Fruit fly (Drosophila melanogaster) whole organism, embryonic: ENCODE data around the gene Nazo.

Experiments used
- ATbp ChIP-seq: fragments of 200-800 bp; sonication (Bioruptor generic); optimal IDR thresholded peaks from 2 replicates; lab custom pipeline; 2017; ENCODE audit warnings: missing biosample characterization, mild to moderate bottlenecking, missing genetic modification characterization, missing genetic modification reagents
- Asciz ChIP-seq: fragments of 200-800 bp; sonication (Bioruptor generic); optimal IDR thresholded peaks from 2 replicates; lab custom pipeline; 2017; ENCODE audit warnings: missing biosample characterization, mild to moderate bottlenecking, missing genetic modification characterization, missing genetic modification reagents
- CG1024 ChIP-seq: fragments of 200-800 bp; sonication (Bioruptor generic); IDR thresholded peaks from 2 replicates; pipeline ENCODE4 v1.3.6; 2022; ENCODE audit warnings: missing biosample characterization, missing genetic modification characterization
- CG10654 ChIP-seq: fragments of 200-800 bp; sonication (Bioruptor generic); optimal IDR thresholded peaks from 2 replicates; lab custom pipeline; 2016; ENCODE audit warnings: missing biosample characterization, missing genetic modification characterization
- CG11398 ChIP-seq: fragments of 200-800 bp; sonication (Bioruptor generic); optimal IDR thresholded peaks from 2 replicates; lab custom pipeline; 2016; ENCODE audit warnings: missing biosample characterization, missing genetic modification characterization
- CG15269 ChIP-seq: fragments of 200-800 bp; sonication (Bioruptor generic); optimal IDR thresholded peaks from 2 replicates; lab custom pipeline; 2018; ENCODE audit warnings: missing biosample characterization, mild to moderate bottlenecking, missing genetic modification characterization, moderate library complexity
- CG1603 ChIP-seq: fragments of 200-800 bp; sonication (Bioruptor generic); optimal IDR thresholded peaks from 2 replicates; lab custom pipeline; 2019; ENCODE audit warnings: missing biosample characterization, mild to moderate bottlenecking, missing genetic modification characterization, moderate library complexity
- CG16863 ChIP-seq: fragments of 200-800 bp; sonication (Bioruptor generic); optimal IDR thresholded peaks from 3 replicates; lab custom pipeline; 2016; ENCODE audit warnings: missing biosample characterization, missing genetic modification characterization
- CG17829 ChIP-seq: fragments of 200-800 bp; optimal IDR thresholded peaks from 2 replicates; lab custom pipeline; 2019; ENCODE audit warnings: missing biosample characterization, mild to moderate bottlenecking, missing genetic modification characterization, moderate library complexity
- CG2116 ChIP-seq: fragments of 200-800 bp; sonication (Bioruptor generic); optimal IDR thresholded peaks from 3 replicates; lab custom pipeline; 2018; ENCODE audit warnings: missing biosample characterization, mild to moderate bottlenecking, missing genetic modification characterization
- CG3281 ChIP-seq: fragments of 200-800 bp; sonication (Bioruptor generic); optimal IDR thresholded peaks from 3 replicates; lab custom pipeline; 2017; ENCODE audit warnings: missing biosample characterization, mild to moderate bottlenecking, missing genetic modification characterization
- CG3847 ChIP-seq: fragments of 200-800 bp; sonication (Bioruptor generic); IDR thresholded peaks from 2 replicates; pipeline ENCODE4 v1.3.6; 2022; ENCODE audit warnings: missing biosample characterization, missing genetic modification characterization
- CG4617 ChIP-seq: fragments of 200-800 bp; sonication (Bioruptor generic); optimal IDR thresholded peaks from 3 replicates; lab custom pipeline; 2016; ENCODE audit warnings: missing biosample characterization, missing genetic modification characterization, borderline replicate concordance
- CG4707 ChIP-seq: fragments of 200-800 bp; sonication (Bioruptor generic); optimal IDR thresholded peaks from 2 replicates; lab custom pipeline; 2018; ENCODE audit warnings: missing biosample characterization, mild to moderate bottlenecking, missing genetic modification characterization, moderate library complexity
- CG4730 ChIP-seq: fragments of 200-800 bp; sonication (Bioruptor generic); IDR thresholded peaks from 2 replicates; pipeline ENCODE4 v1.3.6; 2022; ENCODE audit warnings: missing biosample characterization, missing genetic modification characterization
- CG6272 ChIP-seq: fragments of 200-800 bp; sonication (Bioruptor generic); IDR thresholded peaks from 2 replicates; pipeline ENCODE4 v1.3.6; 2022; ENCODE audit warnings: missing biosample characterization, missing genetic modification characterization
- CG6813 ChIP-seq: fragments of 200-800 bp; sonication (Bioruptor generic); optimal IDR thresholded peaks from 2 replicates; lab custom pipeline; 2017; ENCODE audit warnings: missing biosample characterization, missing genetic modification characterization, mild to moderate bottlenecking, moderate library complexity, missing genetic modification reagents
- CG7271 ChIP-seq: fragments of 200-800 bp; sonication (Bioruptor generic); optimal IDR thresholded peaks from 2 replicates; lab custom pipeline; 2018; ENCODE audit warnings: missing biosample characterization, mild to moderate bottlenecking, missing genetic modification characterization, moderate library complexity
- CG7928 ChIP-seq: fragments of 200-800 bp; sonication (Bioruptor generic); optimal IDR thresholded peaks from 2 replicates; lab custom pipeline; 2017; ENCODE audit warnings: missing biosample characterization, mild to moderate bottlenecking, missing genetic modification characterization
- CG7963 ChIP-seq: fragments of 200-800 bp; sonication (Bioruptor generic); IDR thresholded peaks from 3 replicates; pipeline ENCODE4 v1.3.6; 2022; ENCODE audit warnings: missing biosample characterization, missing genetic modification characterization; ENCODE audit not compliant: partially characterized antibody
- CTCF ChIP-seq: fragments of 200-800 bp; sonication (Bioruptor generic); optimal IDR thresholded peaks from 2 replicates; lab custom pipeline; 2017; ENCODE audit warnings: missing biosample characterization, mild to moderate bottlenecking, missing genetic modification characterization, moderate library complexity
- Dek ChIP-seq: fragments of 200-800 bp; sonication (Bioruptor generic); optimal IDR thresholded peaks from 3 replicates; lab custom pipeline; 2019; ENCODE audit warnings: missing biosample characterization, mild to moderate bottlenecking, missing genetic modification characterization, moderate library complexity
- Doc2 ChIP-seq: fragments of 200-800 bp; sonication (Bioruptor generic); IDR thresholded peaks from 2 replicates; pipeline ENCODE4 v1.3.6; 2022; ENCODE audit warnings: missing biosample characterization, missing genetic modification characterization
- Fer1 ChIP-seq: fragments of 200-800 bp; sonication (Bioruptor generic); optimal IDR thresholded peaks from 2 replicates; lab custom pipeline; 2017; ENCODE audit warnings: missing biosample characterization, mild to moderate bottlenecking, missing genetic modification characterization
- GATAe ChIP-seq: fragments of 200-800 bp; sonication (Bioruptor generic); conservative IDR thresholded peaks from 2 replicates; pipeline ENCODE4 v1.3.6; 2022; ENCODE audit warnings: missing biosample characterization, missing genetic modification characterization
- Kr ChIP-seq: fragments of 200-800 bp; sonication (Bioruptor generic); optimal IDR thresholded peaks from 2 replicates; lab custom pipeline; 2017; ENCODE audit warnings: missing biosample characterization, mild to moderate bottlenecking, missing genetic modification characterization
- NC2α ChIP-seq: fragments of 200-800 bp; sonication (Bioruptor generic); optimal IDR thresholded peaks from 2 replicates; lab custom pipeline; 2016; ENCODE audit warnings: missing biosample characterization, missing genetic modification characterization
- NFAT ChIP-seq: fragments of 200-800 bp; sonication (Bioruptor generic); IDR thresholded peaks from 2 replicates; pipeline ENCODE4 v1.3.6; 2022; ENCODE audit warnings: missing biosample characterization, missing genetic modification characterization
- Oaz ChIP-seq: fragments of 200-800 bp; sonication (Bioruptor generic); IDR thresholded peaks from 2 replicates; pipeline ENCODE4 v1.3.6; 2022; ENCODE audit warnings: missing biosample characterization, missing genetic modification characterization
- Spps ChIP-seq: fragments of 200-800 bp; sonication (Bioruptor generic); optimal IDR thresholded peaks from 2 replicates; lab custom pipeline; 2018; ENCODE audit warnings: missing biosample characterization, mild to moderate bottlenecking, missing genetic modification characterization
- al ChIP-seq: fragments of 200-800 bp; sonication (Bioruptor generic); IDR thresholded peaks from 2 replicates; pipeline ENCODE4 v1.3.6; 2022; ENCODE audit warnings: missing biosample characterization, missing genetic modification characterization
- ash1 ChIP-seq: fragments of 200-800 bp; sonication (Bioruptor generic); optimal IDR thresholded peaks from 2 replicates; lab custom pipeline; 2018; ENCODE audit warnings: missing biosample characterization, mild to moderate bottlenecking, missing genetic modification characterization
- btn ChIP-seq: fragments of 200-800 bp; sonication (Bioruptor generic); optimal IDR thresholded peaks from 2 replicates; lab custom pipeline; 2016; ENCODE audit warnings: missing biosample characterization, missing genetic modification characterization
- cg ChIP-seq: fragments of 200-800 bp; sonication (Bioruptor generic); optimal IDR thresholded peaks from 3 replicates; lab custom pipeline; 2019; ENCODE audit warnings: missing biosample characterization, mild to moderate bottlenecking, missing genetic modification characterization, moderate library complexity
- chinmo ChIP-seq: fragments of 200-800 bp; sonication (Bioruptor generic); IDR thresholded peaks from 4 replicates; pipeline ENCODE4 v1.3.6; 2022; ENCODE audit warnings: missing biosample characterization, missing genetic modification characterization; ENCODE audit not compliant: partially characterized antibody
- cwo ChIP-seq: fragments of 200-800 bp; sonication (Bioruptor generic); optimal IDR thresholded peaks from 3 replicates; lab custom pipeline; 2017; ENCODE audit warnings: missing biosample characterization, missing genetic modification characterization, mild to moderate bottlenecking, moderate library complexity, missing genetic modification reagents
- dpn ChIP-seq, 2 experiments: fragments of 200-800 bp; sonication (Bioruptor generic); optimal IDR thresholded peaks; 3 replicates each; lab custom pipeline; 2016; ENCODE audit warnings: missing biosample characterization in 2 of 2, missing genetic modification characterization in 2 of 2
- gem ChIP-seq: fragments of 200-800 bp; sonication (Bioruptor generic); optimal IDR thresholded peaks from 2 replicates; lab custom pipeline; 2019; ENCODE audit warnings: missing biosample characterization, mild to moderate bottlenecking, missing genetic modification characterization, moderate library complexity
- grau ChIP-seq: fragments of 200-800 bp; optimal IDR thresholded peaks from 3 replicates; lab custom pipeline; 2019; ENCODE audit warnings: missing biosample characterization, mild to moderate bottlenecking, missing genetic modification characterization, moderate library complexity
- gsb ChIP-seq: fragments of 200-800 bp; sonication (Bioruptor generic); IDR thresholded peaks from 2 replicates; pipeline ENCODE4 v1.3.6; 2022; ENCODE audit warnings: missing biosample characterization, missing genetic modification characterization
- her ChIP-seq: fragments of 200-800 bp; sonication (Bioruptor generic); optimal IDR thresholded peaks from 2 replicates; lab custom pipeline; 2016; ENCODE audit warnings: missing biosample characterization, missing genetic modification characterization
- jumu ChIP-seq: fragments of 200-800 bp; sonication (Bioruptor generic); optimal IDR thresholded peaks from 3 replicates; lab custom pipeline; 2016; ENCODE audit warnings: missing biosample characterization, missing genetic modification characterization
- lov ChIP-seq, 2 experiments: fragments of 200-800 bp in 1 of 2; fragments of >200 bp in 1 of 2; sonication (Bioruptor generic) in 1 of 2; IDR thresholded peaks in 1 of 2; optimal IDR thresholded peaks in 1 of 2; 2 replicates in 1 of 2; 3 replicates in 1 of 2; pipeline versions ENCODE4 v1.3.6 to Lab custom; 2017 to 2022; ENCODE audit warnings: missing biosample characterization in 1 of 2, missing genetic modification characterization in 1 of 2
- maf-S ChIP-seq: fragments of 200-800 bp; sonication (Bioruptor generic); optimal IDR thresholded peaks from 2 replicates; lab custom pipeline; 2016; ENCODE audit warnings: missing biosample characterization, missing genetic modification characterization
- mam ChIP-seq: fragments of 200-800 bp; sonication (Bioruptor generic); optimal IDR thresholded peaks from 3 replicates; lab custom pipeline; 2016; ENCODE audit warnings: missing biosample characterization, missing genetic modification characterization
- ro ChIP-seq: fragments of 200-800 bp; sonication (Bioruptor generic); IDR thresholded peaks from 2 replicates; pipeline ENCODE4 v1.3.6; 2022; ENCODE audit warnings: missing biosample characterization, missing genetic modification characterization
- slou ChIP-seq: fragments of 200-800 bp; sonication (Bioruptor generic); optimal IDR thresholded peaks from 3 replicates; lab custom pipeline; 2016; ENCODE audit warnings: missing biosample characterization, missing genetic modification characterization
- toy ChIP-seq: fragments of 200-800 bp; sonication (Bioruptor generic); IDR thresholded peaks from 2 replicates; pipeline ENCODE4 v1.3.6; 2022; ENCODE audit warnings: missing biosample characterization, missing genetic modification characterization
- tx ChIP-seq: fragments of 200-800 bp; sonication (Bioruptor generic); optimal IDR thresholded peaks from 2 replicates; lab custom pipeline; 2016; ENCODE audit warnings: missing biosample characterization, missing genetic modification characterization
- wek ChIP-seq: fragments of 200-800 bp; sonication (Bioruptor generic); optimal IDR thresholded peaks from 3 replicates; lab custom pipeline; 2018; ENCODE audit warnings: missing biosample characterization, mild to moderate bottlenecking, missing genetic modification characterization, moderate library complexity

Gene Nazo

dm6 chr3R:8316344-8317105 is 28.8 kb downstream of the Nazo start, which contains the start of gene Coq2 (continued):
- TF ChIP-seq Dek: no peak
- peak; percentile 77 for TF ChIP-seq CG3847 (GFP tag; lab: Robert Waterston, UW)
- no peak for TF ChIP-seq btn (GFP tag; lab: Kevin White, UChicago)
- no peak for TF ChIP-seq gem (tag; lab: Kevin White, UChicago)
- no peak for TF ChIP-seq lov (optimal IDR thresholded peaks at IDR 0.05; lab: Kevin White, UChicago)
- TF ChIP-seq lov (GFP tag; IDR thresholded peaks at IDR 0.05; lab: Robert Waterston, UW): no peak
- no peak for TF ChIP-seq gsb
- TF ChIP-seq CG6272 (GFP tag; lab: Robert Waterston, UW): no peak
- TF ChIP-seq CG4707 (GFP tag; lab: Kevin White, UChicago): no peak
- peak; percentile 72 for TF ChIP-seq CG1603 (tag; lab: Kevin White, UChicago)
- peak; percentile 65 for TF ChIP-seq CG4617 (GFP tag; lab: Kevin White, UChicago)
- TF ChIP-seq wek (GFP tag; lab: Kevin White, UChicago): no peak
- no peak for TF ChIP-seq CG7963 (GFP tag; lab: Robert Waterston, UW)
- no peak for TF ChIP-seq CG7271
- no peak for TF ChIP-seq slou
- TF ChIP-seq toy (GFP tag; lab: Robert Waterston, UW): no peak
- no peak for TF ChIP-seq CG4730
- no peak for TF ChIP-seq Spps
- TF ChIP-seq CG1024 (GFP tag; lab: Robert Waterston, UW): no peak
- TF ChIP-seq Doc2 (GFP tag; lab: Robert Waterston, UW): no peak
- TF ChIP-seq cg (GFP tag; lab: Kevin White, UChicago): no peak
- TF ChIP-seq Fer1 (GFP tag; lab: Kevin White, UChicago): no peak
- TF ChIP-seq ATbp: no peak
- TF ChIP-seq ro (GFP tag; lab: Robert Waterston, UW): no peak
- TF ChIP-seq CG6813 (GFP tag; lab: Kevin White, UChicago): no peak
- no peak for TF ChIP-seq CG7928
- no peak for TF ChIP-seq CG10654 (GFP tag; lab: Kevin White, UChicago)
- no peak for TF ChIP-seq Asciz (GFP tag; lab: Kevin White, UChicago)
- TF ChIP-seq Kr (GFP tag; lab: Kevin White, UChicago): no peak
- peak; percentile 84 for TF ChIP-seq CG2116 (GFP tag; lab: Kevin White, UChicago)
- no peak for TF ChIP-seq Oaz (GFP tag; lab: Robert Waterston, UW)
- TF ChIP-seq ash1: no peak
- TF ChIP-seq dpn (GFP tag; optimal IDR thresholded peaks at IDR 0.05; lab: Kevin White, UChicago): no peak
- TF ChIP-seq grau (tag; lab: Kevin White, UChicago): no peak
- no peak for TF ChIP-seq NC2α (GFP tag; lab: Kevin White, UChicago)
- no peak for TF ChIP-seq her (GFP tag; lab: Kevin White, UChicago)
- TF ChIP-seq CG17829 (tag; lab: Kevin White, UChicago): no peak
- TF ChIP-seq jumu (GFP tag; lab: Kevin White, UChicago): no peak
- no peak for TF ChIP-seq CG15269 (tag; lab: Kevin White, UChicago)
- no peak for TF ChIP-seq mam (GFP tag; lab: Kevin White, UChicago)
- TF ChIP-seq CG16863 (GFP tag; lab: Kevin White, UChicago): no peak
- TF ChIP-seq CTCF (GFP tag; lab: Kevin White, UChicago): peak; percentile 53
- TF ChIP-seq GATAe (GFP tag; lab: Robert Waterston, UW): peak; percentile 24; the same call in 1 of the 2 replicates
- TF ChIP-seq cwo (GFP tag; lab: Kevin White, UChicago): no peak
- no peak for TF ChIP-seq al
- TF ChIP-seq CG11398: no peak
- TF ChIP-seq NFAT: no peak
- no peak for TF ChIP-seq maf-S (GFP tag; lab: Kevin White, UChicago)
- no peak for TF ChIP-seq tx
- TF ChIP-seq CG3281 (GFP tag; lab: Kevin White, UChicago): no peak
- no peak for TF ChIP-seq chinmo (GFP tag; lab: Robert Waterston, UW)
